Worm (Caenorhabditis elegans) whole organism, young adult: ENCODE data around the gene cox-16.

ENCODE experiments used
- C06A6.2 ChIP-seq: fragments of 200-800 bp; sonication (Bioruptor generic); conservative IDR thresholded peaks from 2 replicates; pipeline ENCODE4 v1.3.6; 2022; ENCODE audit warnings: missing genetic modification characterization, missing compliant biosample characterization
- D2030.7 ChIP-seq: fragments of 200-800 bp; sonication (Bioruptor generic); IDR thresholded peaks from 2 replicates; pipeline ENCODE4 v1.3.6; 2022; ENCODE audit warnings: missing genetic modification reagents, missing genetic modification characterization, missing compliant biosample characterization
- ZK185.1 ChIP-seq: sonication (generic microtip); optimal IDR thresholded peaks from 2 replicates; lab custom pipeline; 2016; ENCODE audit warnings: mild to moderate bottlenecking, missing genetic modification characterization, missing compliant biosample characterization; ENCODE audit not compliant: poor library complexity, severe bottlenecking
- bed-2 ChIP-seq: fragments of 200-800 bp; sonication (Bioruptor generic); IDR thresholded peaks from 2 replicates; pipeline ENCODE4 v1.3.6; 2022; ENCODE audit warnings: missing genetic modification reagents, missing genetic modification characterization, missing compliant biosample characterization
- ceh-58 ChIP-seq: fragments of 200-800 bp; sonication (Bioruptor generic); IDR thresholded peaks from 2 replicates; pipeline ENCODE4 v1.3.6; 2022; ENCODE audit warnings: missing genetic modification characterization, missing compliant biosample characterization
- dpff-1 ChIP-seq: sonication (generic microtip); optimal IDR thresholded peaks from 2 replicates; lab custom pipeline; 2017; ENCODE audit warnings: mild to moderate bottlenecking, missing genetic modification characterization, missing compliant biosample characterization
- efl-1 ChIP-seq: fragments of 150-350 bp; optimal IDR thresholded peaks from 2 replicates; lab custom pipeline; 2014; ENCODE audit warnings: missing biosample characterization, missing genetic modification reagents, missing genetic modification characterization
- fkh-3 ChIP-seq: sonication (generic microtip); optimal IDR thresholded peaks from 2 replicates; lab custom pipeline; 2016; ENCODE audit warnings: mild to moderate bottlenecking, missing genetic modification characterization, missing compliant biosample characterization
- gei-17 ChIP-seq: fragments of 200-800 bp; sonication (Bioruptor generic); optimal IDR thresholded peaks from 2 replicates; lab custom pipeline; 2018; ENCODE audit warnings: mild to moderate bottlenecking, missing genetic modification characterization, missing compliant biosample characterization
- rcor-1 ChIP-seq: fragments of 200-800 bp; sonication (Bioruptor generic); IDR thresholded peaks from 2 replicates; pipeline ENCODE4 v1.3.6; 2022; ENCODE audit warnings: missing genetic modification reagents, missing genetic modification characterization, missing compliant biosample characterization
- zfh-2 ChIP-seq: fragments of 200-800 bp; sonication (Bioruptor generic); conservative IDR thresholded peaks from 2 replicates; pipeline ENCODE4 v1.3.6; 2022; ENCODE audit warnings: missing genetic modification reagents, missing genetic modification characterization, missing compliant biosample characterization
- ztf-22 ChIP-seq: fragments of 200-800 bp; sonication (Bioruptor generic); optimal IDR thresholded peaks from 2 replicates; lab custom pipeline; 2018; ENCODE audit warnings: mild to moderate bottlenecking, missing genetic modification characterization, moderate library complexity, missing compliant biosample characterization
- ztf-26 ChIP-seq: sonication (generic microtip); optimal IDR thresholded peaks from 2 replicates; lab custom pipeline; 2017; ENCODE audit warnings: missing genetic modification characterization, missing compliant biosample characterization

The cox-16 gene

DNA sequence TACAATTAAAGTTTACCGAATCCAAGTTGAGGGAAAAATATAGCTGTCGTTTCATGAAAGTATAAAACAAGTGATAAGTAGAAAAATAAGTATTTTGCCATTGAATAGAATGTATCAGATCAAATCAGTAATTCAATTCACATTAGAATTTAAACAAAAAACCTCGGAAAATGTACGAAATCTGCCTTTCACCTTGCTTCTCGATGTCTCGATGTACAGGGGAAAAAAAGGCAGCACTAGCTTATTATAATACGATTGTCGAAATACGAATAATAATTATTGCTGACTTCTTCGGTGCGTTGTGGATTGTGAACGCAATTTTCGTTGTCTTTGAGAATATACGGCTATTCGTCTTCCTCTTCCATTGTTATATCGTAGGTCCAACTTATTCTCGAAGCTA, 47.3 kb downstream of the cox-16 start, which contains the start of gene grl-18:
TSS of gene grl-18 (minus strand) at position 101 of the 400 bp plus-strand sequence.
- TF ChIP-seq fkh-3 (tag; lab: Kevin White, UChicago) (no peak), ceh-58 (GFP tag; lab: Robert Waterston, UW) (no peak), rcor-1 (GFP tag; lab: Robert Waterston, UW) (no peak), C06A6.2 (no peak), ztf-22 (no peak), D2030.7 (GFP tag; lab: Robert Waterston, UW) (no peak)

DNA sequence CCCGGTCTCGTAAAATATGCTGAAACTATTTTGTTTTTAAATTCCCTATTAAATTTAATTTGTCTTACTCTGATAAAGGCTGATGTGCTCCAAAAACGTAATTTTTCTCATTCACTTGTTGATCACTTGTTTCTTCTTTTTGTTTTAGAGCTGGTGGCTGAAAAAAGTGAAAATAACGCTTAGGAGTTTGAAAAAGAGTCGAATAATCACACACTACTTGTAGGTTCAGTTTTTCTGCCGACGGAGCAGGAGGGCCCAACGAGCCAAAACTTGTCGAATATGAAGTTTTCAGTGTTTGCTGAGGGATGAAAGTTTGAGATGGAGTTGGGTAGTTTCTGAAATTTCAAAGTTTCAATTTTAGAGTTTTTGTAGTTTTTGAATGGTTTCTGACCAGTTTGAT, 48.9 kb downstream of the cox-16 start:
- no peak for TF ChIP-seq zfh-2
- TF ChIP-seq gei-17 (GFP tag; lab: Kevin White, UChicago), result no peak
- no peak for TF ChIP-seq bed-2
- no peak for TF ChIP-seq dpff-1 (tag; lab: Kevin White, UChicago)
- TF ChIP-seq ztf-26 (tag; lab: Kevin White, UChicago), result no peak
- no peak for TF ChIP-seq ZK185.1 (tag; lab: Kevin White, UChicago)
- no peak for TF ChIP-seq efl-1
